Worm (Caenorhabditis elegans) whole organism, mixed stage, embryonic: ENCODE measurements around the gene E02H1.6.

Experiments
- blmp-1 ChIP-seq: fragments of 150-350 bp; optimal IDR thresholded peaks from 2 replicates; lab custom pipeline; 2014; ENCODE audit warnings: missing biosample characterization, missing genetic modification characterization
- elt-3 ChIP-seq: fragments of 150-350 bp; optimal IDR thresholded peaks from 2 replicates; lab custom pipeline; 2014; ENCODE audit warnings: missing biosample characterization, missing genetic modification characterization
- lin-13 ChIP-seq: fragments of 150-350 bp; optimal IDR thresholded peaks from 2 replicates; lab custom pipeline; 2014; ENCODE audit warnings: missing biosample characterization, missing genetic modification characterization
- lsy-2 ChIP-seq: fragments of 150-350 bp; optimal IDR thresholded peaks from 2 replicates; lab custom pipeline; 2014; ENCODE audit warnings: missing biosample characterization, missing genetic modification characterization
- mep-1 ChIP-seq: fragments of 150-350 bp; optimal IDR thresholded peaks from 2 replicates; lab custom pipeline; 2017; ENCODE audit warnings: missing biosample characterization, missing genetic modification reagents, missing genetic modification characterization, inconsistent platforms
- mls-2 ChIP-seq: sonication (generic microtip); optimal IDR thresholded peaks from 2 replicates; lab custom pipeline; 2016; ENCODE audit warnings: mild to moderate bottlenecking, missing genetic modification characterization, moderate library complexity, missing compliant biosample characterization
- nhr-28 ChIP-seq: fragments of 150-350 bp; optimal IDR thresholded peaks from 2 replicates; lab custom pipeline; 2014; ENCODE audit warnings: missing biosample characterization, missing genetic modification characterization

DNA sequence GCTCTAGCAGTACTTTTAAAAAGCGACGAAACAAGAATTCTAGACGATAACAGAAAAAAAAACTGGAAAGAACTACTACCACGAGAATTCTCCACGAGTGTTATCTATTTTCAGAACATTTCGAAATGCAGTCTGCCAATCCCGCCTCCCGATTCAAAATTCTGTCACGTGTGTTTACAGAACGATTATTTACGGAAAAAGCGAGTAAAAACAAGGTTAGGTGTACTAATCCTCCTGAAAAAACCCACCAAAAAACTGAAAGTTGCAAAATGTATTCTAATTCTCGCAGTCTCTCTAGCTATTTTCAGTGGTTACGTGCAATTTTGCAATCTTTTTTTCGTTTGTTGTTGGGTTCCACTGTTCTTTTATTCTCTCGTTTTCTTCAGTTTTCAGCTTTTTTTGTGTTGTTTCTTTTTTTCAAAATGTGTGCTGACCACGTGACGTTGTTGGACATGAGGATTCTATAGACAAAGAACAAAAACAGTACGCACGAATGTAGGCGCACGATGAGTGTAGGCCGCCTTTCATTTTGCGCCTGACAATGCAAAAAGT lies 10.1 kb downstream of the E02H1.6 start:
- TF ChIP-seq mls-2 (tag; lab: Kevin White, UChicago) (no peak), blmp-1 (no peak), lin-13 (tag; lab: Kevin White, UChicago) (no peak), nhr-28 (no peak), mep-1 (tag; lab: Kevin White, UChicago) (no peak), elt-3 (tag; lab: Kevin White, UChicago) (no peak), lsy-2 (tag; lab: Kevin White, UChicago) (no peak)
